Worm (Caenorhabditis elegans) whole organism, L4 larva: ENCODE measurements around the gene F17C11.11.

Experiments used
- D1046.2 ChIP-seq: fragments of 200-800 bp; sonication (Bioruptor generic); IDR thresholded peaks from 2 replicates; pipeline ENCODE4 v1.3.6; 2022; ENCODE audit warnings: missing genetic modification characterization, missing compliant biosample characterization
- F49E8.2 ChIP-seq: sonication (generic microtip); optimal IDR thresholded peaks from 2 replicates; lab custom pipeline; 2016; ENCODE audit warnings: missing compliant biosample characterization, mild to moderate bottlenecking, missing genetic modification characterization, borderline replicate concordance
- R02D3.7 ChIP-seq: fragments of 150-350 bp; sonication (generic microtip); optimal IDR thresholded peaks from 3 replicates; lab custom pipeline; 2014; ENCODE audit warnings: missing biosample characterization, missing genetic modification characterization
- T20F7.1 ChIP-seq: fragments of 200-800 bp; sonication (Bioruptor generic); optimal IDR thresholded peaks from 2 replicates; lab custom pipeline; 2018; ENCODE audit warnings: mild to moderate bottlenecking, missing genetic modification characterization, missing compliant biosample characterization
- T26A8.4 ChIP-seq: fragments of 200-800 bp; sonication (Bioruptor generic); IDR thresholded peaks from 2 replicates; pipeline ENCODE4 v1.3.6; 2022; ENCODE audit warnings: missing genetic modification characterization, missing compliant biosample characterization
- Y105C5A.15 ChIP-seq: fragments of 200-800 bp; sonication (Bioruptor generic); IDR thresholded peaks from 2 replicates; pipeline ENCODE4 v1.3.6; 2022; ENCODE audit warnings: missing genetic modification characterization, missing compliant biosample characterization
- Y5F2A.4 ChIP-seq: fragments of 200-800 bp; sonication (Bioruptor generic); optimal IDR thresholded peaks from 2 replicates; lab custom pipeline; 2018; ENCODE audit warnings: mild to moderate bottlenecking, missing genetic modification characterization, missing compliant biosample characterization
- aly-2 ChIP-seq: sonication (generic microtip); optimal IDR thresholded peaks from 2 replicates; lab custom pipeline; 2018; ENCODE audit warnings: missing biosample characterization, missing genetic modification characterization
- ama-1 ChIP-seq: fragments of 150-350 bp; optimal IDR thresholded peaks from 2 replicates; lab custom pipeline; 2014; ENCODE audit warnings: inconsistent platforms, mixed read lengths
- arid-1 ChIP-seq: fragments of 200-800 bp; sonication (Bioruptor generic); conservative IDR thresholded peaks from 2 replicates; pipeline ENCODE4 v1.3.6; 2022; ENCODE audit warnings: missing genetic modification reagents, missing genetic modification characterization, missing compliant biosample characterization
- ceh-20 ChIP-seq: fragments of 200-800 bp; sonication (Bioruptor generic); IDR thresholded peaks from 2 replicates; pipeline ENCODE4 v1.3.6; 2022; ENCODE audit warnings: missing genetic modification reagents, missing genetic modification characterization, missing compliant biosample characterization
- ceh-28 ChIP-seq: fragments of 150-350 bp; optimal IDR thresholded peaks from 2 replicates; lab custom pipeline; 2014; ENCODE audit warnings: missing biosample characterization, missing genetic modification reagents, missing genetic modification characterization
- ceh-62 ChIP-seq: sonication (generic microtip); optimal IDR thresholded peaks from 2 replicates; lab custom pipeline; 2017; ENCODE audit warnings: missing biosample characterization, missing genetic modification characterization
- cey-2 ChIP-seq: sonication (generic microtip); optimal IDR thresholded peaks from 3 replicates; lab custom pipeline; 2017; ENCODE audit warnings: missing genetic modification characterization, mild to moderate bottlenecking, missing compliant biosample characterization, antibody characterized with exemption, borderline replicate concordance; ENCODE audit not compliant: insufficient read depth
- daf-12 ChIP-seq: fragments of 150-350 bp; optimal IDR thresholded peaks from 2 replicates; lab custom pipeline; 2014; ENCODE audit warnings: missing biosample characterization, missing genetic modification reagents, missing genetic modification characterization
- daf-19 ChIP-seq: fragments of 200-800 bp; sonication (Bioruptor generic); conservative IDR thresholded peaks from 2 replicates; pipeline ENCODE4 v1.3.6; 2022; ENCODE audit warnings: missing genetic modification characterization, missing compliant biosample characterization
- dmd-6 ChIP-seq: fragments of 200-800 bp; sonication (Bioruptor generic); IDR thresholded peaks from 2 replicates; pipeline ENCODE4 v1.3.6; 2022; ENCODE audit warnings: missing genetic modification reagents, missing genetic modification characterization, missing compliant biosample characterization
- dmd-9 ChIP-seq: fragments of 200-800 bp; sonication (Bioruptor generic); IDR thresholded peaks from 2 replicates; pipeline ENCODE4 v1.3.6; 2022; ENCODE audit warnings: missing genetic modification reagents, missing genetic modification characterization, missing compliant biosample characterization
- dpl-1 ChIP-seq: fragments of 150-350 bp; optimal IDR thresholded peaks from 2 replicates; lab custom pipeline; 2014; ENCODE audit warnings: missing biosample characterization, missing genetic modification reagents, missing genetic modification characterization
- duxl-1 ChIP-seq: sonication (generic microtip); optimal IDR thresholded peaks from 2 replicates; lab custom pipeline; 2016; ENCODE audit warnings: mild to moderate bottlenecking, missing genetic modification characterization, moderate library complexity, missing compliant biosample characterization; ENCODE audit not compliant: poor library complexity
- egl-43 ChIP-seq: fragments of 200-800 bp; sonication (Bioruptor generic); IDR thresholded peaks from 2 replicates; pipeline ENCODE4 v1.3.6; 2022; ENCODE audit warnings: missing genetic modification reagents, missing genetic modification characterization, missing compliant biosample characterization
- gei-8 ChIP-seq: fragments of 200-800 bp; sonication (Bioruptor generic); optimal IDR thresholded peaks from 2 replicates; lab custom pipeline; 2018; ENCODE audit warnings: mild to moderate bottlenecking, missing genetic modification characterization, missing compliant biosample characterization
- hif-1 ChIP-seq, 2 experiments: sonication (generic microtip); optimal IDR thresholded peaks; 2 replicates each; lab custom pipeline; 2016 to 2017; ENCODE audit warnings: missing compliant biosample characterization in 2 of 2, missing genetic modification characterization in 2 of 2, missing genetic modification reagents in 2 of 2, missing genotype in 2 of 2, mild to moderate bottlenecking in 1 of 2
- hlh-11 ChIP-seq: fragments of 200-800 bp; sonication (Bioruptor generic); optimal IDR thresholded peaks from 2 replicates; lab custom pipeline; 2018; ENCODE audit warnings: mild to moderate bottlenecking, missing genetic modification characterization, missing compliant biosample characterization
- jun-1 ChIP-seq: fragments of 150-350 bp; optimal IDR thresholded peaks from 2 replicates; lab custom pipeline; 2014; ENCODE audit warnings: missing biosample characterization, missing genetic modification reagents, missing genetic modification characterization
- lin-13 ChIP-seq: fragments of 150-350 bp; optimal IDR thresholded peaks from 2 replicates; lab custom pipeline; 2014; ENCODE audit warnings: missing biosample characterization, missing genetic modification reagents, missing genetic modification characterization
- lin-15B ChIP-seq: fragments of 150-350 bp; sonication (generic microtip); optimal IDR thresholded peaks from 3 replicates; lab custom pipeline; 2014; ENCODE audit warnings: missing biosample characterization, missing genetic modification characterization
- lir-3 ChIP-seq: sonication (generic microtip); optimal IDR thresholded peaks from 2 replicates; lab custom pipeline; 2016; ENCODE audit warnings: mild to moderate bottlenecking, missing genetic modification characterization, missing compliant biosample characterization
- mdt-29 ChIP-seq: fragments of 200-800 bp; sonication (Bioruptor generic); IDR thresholded peaks from 2 replicates; pipeline ENCODE4 v1.3.6; 2022; ENCODE audit warnings: missing genetic modification reagents, missing genetic modification characterization, missing compliant biosample characterization
- mes-2 ChIP-seq: sonication (generic microtip); optimal IDR thresholded peaks from 2 replicates; lab custom pipeline; 2016; ENCODE audit warnings: missing genotype, mild to moderate bottlenecking, missing genetic modification characterization, missing compliant biosample characterization; ENCODE audit not compliant: poor library complexity, severe bottlenecking
- mxl-2 ChIP-seq: fragments of 200-800 bp; sonication (Bioruptor generic); conservative IDR thresholded peaks from 2 replicates; pipeline ENCODE4 v1.3.6; 2022; ENCODE audit warnings: missing genetic modification reagents, missing genetic modification characterization, missing compliant biosample characterization
- nhr-10 ChIP-seq: fragments of 150-350 bp; optimal IDR thresholded peaks from 2 replicates; lab custom pipeline; 2014; ENCODE audit warnings: missing biosample characterization, missing genetic modification characterization
- nhr-102 ChIP-seq: sonication (generic microtip); optimal IDR thresholded peaks from 2 replicates; lab custom pipeline; 2016; ENCODE audit warnings: mild to moderate bottlenecking, missing genetic modification characterization, moderate library complexity, missing compliant biosample characterization
- nhr-11 ChIP-seq: fragments of 150-350 bp; optimal IDR thresholded peaks from 2 replicates; lab custom pipeline; 2014; ENCODE audit warnings: missing biosample characterization, missing genetic modification characterization
- nhr-111 ChIP-seq: fragments of 200-800 bp; sonication (Bioruptor generic); optimal IDR thresholded peaks from 2 replicates; lab custom pipeline; 2018; ENCODE audit warnings: mild to moderate bottlenecking, missing genetic modification characterization, missing compliant biosample characterization
- nhr-237 ChIP-seq: sonication (generic microtip); optimal IDR thresholded peaks from 2 replicates; lab custom pipeline; 2017; ENCODE audit warnings: missing biosample characterization, missing genetic modification characterization
- nhr-25 ChIP-seq: sonication (generic microtip); optimal IDR thresholded peaks from 2 replicates; lab custom pipeline; 2017; ENCODE audit warnings: missing genetic modification characterization, mild to moderate bottlenecking, missing compliant biosample characterization, antibody characterized with exemption, moderate library complexity, borderline replicate concordance; ENCODE audit not compliant: insufficient read depth
- nhr-28 ChIP-seq: fragments of 150-350 bp; optimal IDR thresholded peaks from 2 replicates; lab custom pipeline; 2014; ENCODE audit warnings: missing biosample characterization, missing genetic modification characterization
- nhr-41 ChIP-seq: fragments of 200-800 bp; sonication (Bioruptor generic); IDR thresholded peaks from 2 replicates; pipeline ENCODE4 v1.3.6; 2022; ENCODE audit warnings: missing genetic modification reagents, missing genetic modification characterization, missing compliant biosample characterization
- nhr-42 ChIP-seq: fragments of 200-800 bp; sonication (Bioruptor generic); IDR thresholded peaks from 2 replicates; pipeline ENCODE4 v1.3.6; 2022; ENCODE audit warnings: missing genetic modification characterization, missing compliant biosample characterization
- nhr-48 ChIP-seq: sonication (generic microtip); optimal IDR thresholded peaks from 2 replicates; lab custom pipeline; 2016; ENCODE audit warnings: mild to moderate bottlenecking, missing genetic modification characterization, missing compliant biosample characterization
- nhr-6 ChIP-seq: fragments of 150-350 bp; optimal IDR thresholded peaks from 2 replicates; lab custom pipeline; 2014; ENCODE audit warnings: missing biosample characterization, missing genetic modification characterization
- nhr-76 ChIP-seq: fragments of 150-350 bp; optimal IDR thresholded peaks from 2 replicates; lab custom pipeline; 2014; ENCODE audit warnings: missing biosample characterization, missing genetic modification characterization
- nhr-77 ChIP-seq: fragments of 150-350 bp; optimal IDR thresholded peaks from 2 replicates; lab custom pipeline; 2014; ENCODE audit warnings: missing biosample characterization, missing genetic modification characterization
- pha-4 ChIP-seq, 2 experiments: fragments of 150-350 bp in 1 of 2; fragments of 200-800 bp in 1 of 2; sonication (Bioruptor generic) in 1 of 2; IDR thresholded peaks in 1 of 2; optimal IDR thresholded peaks in 1 of 2; 2 replicates each; pipeline versions ENCODE4 v1.3.6 to Lab custom; 2014 to 2022; ENCODE audit warnings: missing genetic modification characterization in 2 of 2, missing genetic modification reagents in 2 of 2, missing biosample characterization in 1 of 2, missing compliant biosample characterization in 1 of 2
- php-3 ChIP-seq: fragments of 200-800 bp; sonication (Bioruptor generic); IDR thresholded peaks from 2 replicates; pipeline ENCODE4 v1.3.6; 2022; ENCODE audit warnings: missing genetic modification reagents, missing genetic modification characterization, missing compliant biosample characterization
- spr-3 ChIP-seq: fragments of 200-800 bp; sonication (Bioruptor generic); optimal IDR thresholded peaks from 2 replicates; lab custom pipeline; 2018; ENCODE audit warnings: mild to moderate bottlenecking, missing genetic modification characterization, missing compliant biosample characterization
- tra-1 ChIP-seq: fragments of 200-800 bp; sonication (Bioruptor generic); IDR thresholded peaks from 2 replicates; pipeline ENCODE4 v1.3.6; 2022; ENCODE audit warnings: missing genetic modification reagents, missing genetic modification characterization, missing compliant biosample characterization
- unc-62 ChIP-seq, 3 experiments: fragments of 150-350 bp in 1 of 3; sonication (generic microtip); optimal IDR thresholded peaks in 2 of 3; peaks in 1 of 3; 1 replicate in 1 of 3; 2 replicates in 2 of 3; lab custom pipeline; 2014 to 2017; ENCODE audit warnings: missing biosample characterization in 3 of 3, missing genetic modification characterization in 3 of 3, missing genetic modification reagents in 3 of 3, missing genotype in 1 of 3
- zip-2 ChIP-seq: fragments of 150-350 bp; optimal IDR thresholded peaks from 2 replicates; lab custom pipeline; 2014; ENCODE audit warnings: missing biosample characterization, missing genetic modification characterization
- ztf-11 ChIP-seq: fragments of 150-350 bp; optimal IDR thresholded peaks from 2 replicates; lab custom pipeline; 2014; ENCODE audit warnings: missing biosample characterization, missing genetic modification characterization

Gene F17C11.11

ce11 chrV:10932411-10932810 is 6.2 kb downstream of the F17C11.11 start, which contains the start of gene F58B4.5 (continued):
- no peak for TF ChIP-seq Y5F2A.4 (GFP tag; lab: Kevin White, UChicago)
- TF ChIP-seq nhr-28 (tag; lab: Kevin White, UChicago) = peak; percentile 34
- no peak for TF ChIP-seq ceh-62 (tag; lab: Kevin White, UChicago)
- no peak for TF ChIP-seq D1046.2 (GFP tag; lab: Robert Waterston, UW)
- TF ChIP-seq F49E8.2 = no peak
- no peak for TF ChIP-seq ama-1 (lab: Kevin White, UChicago)
- TF ChIP-seq T20F7.1 (GFP tag; lab: Kevin White, UChicago) = peak; percentile 14
- no peak for TF ChIP-seq nhr-10
- TF ChIP-seq nhr-102 (tag; lab: Kevin White, UChicago) = peak; percentile 3
- no peak for TF ChIP-seq mes-2 (tag; lab: Kevin White, UChicago)
- TF ChIP-seq nhr-41 = no peak
- TF ChIP-seq daf-12 (tag; lab: Kevin White, UChicago) = no peak
- TF ChIP-seq Y105C5A.15 (GFP tag; lab: Robert Waterston, UW) = no peak
- no peak for TF ChIP-seq lir-3 (tag; lab: Kevin White, UChicago)
- peak; percentile 89 for TF ChIP-seq dmd-6 (GFP tag; lab: Robert Waterston, UW)
- no peak for TF ChIP-seq unc-62 (GFP tag; optimal IDR thresholded peaks at IDR 0.05 in 1 of 2; lab: Kevin White, UChicago)
- TF ChIP-seq unc-62 (tag; optimal IDR thresholded peaks at IDR 0.05; lab: Kevin White, UChicago) = no peak
- no peak for TF ChIP-seq dmd-9 (GFP tag; lab: Robert Waterston, UW)
- no peak for TF ChIP-seq nhr-76 (tag; lab: Kevin White, UChicago)
- no peak for TF ChIP-seq daf-19
- TF ChIP-seq php-3 (GFP tag; lab: Robert Waterston, UW) = no peak
- no peak for TF ChIP-seq jun-1
- TF ChIP-seq nhr-48 (tag; lab: Kevin White, UChicago) = peak; percentile 7
- no peak for TF ChIP-seq hif-1 (tag; optimal IDR thresholded peaks at IDR 0.05; lab: Kevin White, UChicago)
- TF ChIP-seq duxl-1 (tag; lab: Kevin White, UChicago) = no peak
- no peak for TF ChIP-seq T26A8.4 (GFP tag; lab: Robert Waterston, UW)
- peak; percentile 73 for TF ChIP-seq hlh-11
- no peak for TF ChIP-seq nhr-11 (tag; lab: Kevin White, UChicago)
- no peak for TF ChIP-seq R02D3.7
- TF ChIP-seq ceh-28 (tag; lab: Kevin White, UChicago) = no peak
- no peak for TF ChIP-seq nhr-42
- no peak for TF ChIP-seq spr-3 (GFP tag; lab: Kevin White, UChicago)
- no peak for TF ChIP-seq zip-2 (tag; lab: Kevin White, UChicago)
- no peak for TF ChIP-seq mxl-2 (GFP tag; lab: Robert Waterston, UW)
- TF ChIP-seq mdt-29 (GFP tag; lab: Robert Waterston, UW) = no peak
- TF ChIP-seq arid-1 (GFP tag; lab: Robert Waterston, UW) = no peak
- no peak for TF ChIP-seq pha-4 (GFP tag; IDR thresholded peaks at IDR 0.05; lab: Robert Waterston, UW)
- TF ChIP-seq pha-4 (tag; optimal IDR thresholded peaks at IDR 0.05; lab: Kevin White, UChicago) = no peak
- TF ChIP-seq nhr-111 = no peak
- TF ChIP-seq ztf-11 (tag; lab: Kevin White, UChicago) = no peak
- no peak for TF ChIP-seq ceh-20 (GFP tag; lab: Robert Waterston, UW)
- no peak for TF ChIP-seq nhr-237 (tag; lab: Kevin White, UChicago)
- no peak for TF ChIP-seq lin-15B
- TF ChIP-seq gei-8 (GFP tag; lab: Kevin White, UChicago) = no peak
- TF ChIP-seq aly-2 (tag; lab: Kevin White, UChicago) = no peak
- no peak for TF ChIP-seq nhr-6
- TF ChIP-seq dpl-1 (GFP tag; lab: Kevin White, UChicago) = no peak
- TF ChIP-seq nhr-77 (tag; lab: Kevin White, UChicago) = no peak
- no peak for TF ChIP-seq lin-13 (GFP tag; lab: Kevin White, UChicago)
- no peak for TF ChIP-seq nhr-25 (tag; lab: Kevin White, UChicago)
- no peak for TF ChIP-seq egl-43 (GFP tag; lab: Robert Waterston, UW)
- no peak for TF ChIP-seq cey-2 (tag; lab: Kevin White, UChicago)
- TF ChIP-seq tra-1 = no peak
